Worm (Caenorhabditis elegans) whole organism, L1 larva: ENCODE results near the gene D2062.4.

Experiments
- C34B4.2 ChIP-seq: sonication (generic microtip); optimal IDR thresholded peaks from 2 replicates; lab custom pipeline; 2017; ENCODE audit warnings: mild to moderate bottlenecking, missing genetic modification characterization, missing compliant biosample characterization
- F16B12.6 ChIP-seq: fragments of 150-350 bp; optimal IDR thresholded peaks from 2 replicates; lab custom pipeline; 2014; ENCODE audit warnings: missing biosample characterization, missing genetic modification characterization
- aly-2 ChIP-seq: fragments of 150-350 bp; optimal IDR thresholded peaks from 2 replicates; lab custom pipeline; 2014; ENCODE audit warnings: missing biosample characterization, missing genetic modification characterization
- ama-1 ChIP-seq: fragments of 150-350 bp; optimal IDR thresholded peaks from 2 replicates; lab custom pipeline; 2014
- blmp-1 ChIP-seq: fragments of 150-350 bp; optimal IDR thresholded peaks from 2 replicates; lab custom pipeline; 2014; ENCODE audit warnings: missing biosample characterization, missing genetic modification characterization
- ceh-63 ChIP-seq: fragments of 200-800 bp; sonication (Bioruptor generic); optimal IDR thresholded peaks from 2 replicates; lab custom pipeline; 2018; ENCODE audit warnings: mild to moderate bottlenecking, missing genetic modification characterization, missing compliant biosample characterization
- ceh-8 ChIP-seq: fragments of 200-800 bp; sonication (Bioruptor generic); optimal IDR thresholded peaks from 2 replicates; lab custom pipeline; 2018; ENCODE audit warnings: mild to moderate bottlenecking, missing genetic modification characterization, moderate library complexity, missing compliant biosample characterization
- ceh-88 ChIP-seq: fragments of 200-800 bp; sonication (Bioruptor generic); IDR thresholded peaks from 2 replicates; pipeline ENCODE4 v1.3.6; 2022; ENCODE audit warnings: missing genetic modification characterization, missing compliant biosample characterization
- dsc-1 ChIP-seq: sonication (generic microtip); optimal IDR thresholded peaks from 2 replicates; lab custom pipeline; 2016; ENCODE audit warnings: mild to moderate bottlenecking, missing genetic modification characterization, missing compliant biosample characterization
- efl-1 ChIP-seq, 4 experiments: fragments of 150-350 bp; optimal IDR thresholded peaks in 3 of 4; peaks in 1 of 4; 1 replicate in 1 of 4; 2 replicates in 3 of 4; lab custom pipeline; 2014; ENCODE audit warnings: missing biosample characterization in 2 of 4, missing genetic modification characterization in 2 of 4, missing genetic modification reagents in 2 of 4
- egl-13 ChIP-seq: sonication (generic microtip); optimal IDR thresholded peaks from 2 replicates; lab custom pipeline; 2016; ENCODE audit warnings: missing genotype, missing genetic modification reagents, missing genetic modification characterization, missing compliant biosample characterization
- egl-27 ChIP-seq, 2 experiments: fragments of 150-350 bp in 1 of 2; sonication (generic microtip); optimal IDR thresholded peaks; 3 replicates each; lab custom pipeline; 2017 to 2018; ENCODE audit warnings: missing biosample characterization in 2 of 2, missing genetic modification characterization in 2 of 2, missing genetic modification reagents in 2 of 2
- elt-3 ChIP-seq, 6 experiments: fragments of 150-350 bp in 1 of 6; sonication (generic microtip); optimal IDR thresholded peaks; 2 replicates each; lab custom pipeline; 2017 to 2018; ENCODE audit warnings: missing biosample characterization in 6 of 6, missing genetic modification characterization in 6 of 6, inconsistent platforms in 1 of 6
- ets-5 ChIP-seq: fragments of 200-800 bp; sonication (Bioruptor generic); IDR thresholded peaks from 2 replicates; pipeline ENCODE4 v1.3.6; 2022; ENCODE audit warnings: missing genetic modification characterization, missing compliant biosample characterization
- fkh-10 ChIP-seq: sonication (generic microtip); optimal IDR thresholded peaks from 2 replicates; lab custom pipeline; 2017; ENCODE audit warnings: missing biosample characterization, missing genetic modification reagents, missing genetic modification characterization
- fkh-8 ChIP-seq: sonication (generic microtip); optimal IDR thresholded peaks from 2 replicates; lab custom pipeline; 2016; ENCODE audit warnings: mild to moderate bottlenecking, missing genetic modification characterization, missing compliant biosample characterization
- grh-1 ChIP-seq: fragments of 200-800 bp; sonication (Bioruptor generic); IDR thresholded peaks from 2 replicates; pipeline ENCODE4 v1.3.6; 2022; ENCODE audit warnings: missing genetic modification reagents, missing genetic modification characterization, missing compliant biosample characterization
- isw-1 ChIP-seq: fragments of 200-800 bp; sonication (Bioruptor generic); IDR thresholded peaks from 2 replicates; pipeline ENCODE4 v1.3.6; 2022; ENCODE audit warnings: missing genetic modification characterization, missing compliant biosample characterization
- lin-14 ChIP-seq: fragments of 200-800 bp; sonication (Bioruptor generic); optimal IDR thresholded peaks from 2 replicates; lab custom pipeline; 2018; ENCODE audit warnings: mild to moderate bottlenecking, missing genetic modification characterization, moderate library complexity, missing compliant biosample characterization
- lin-15B ChIP-seq: fragments of 150-350 bp; sonication (generic microtip); optimal IDR thresholded peaks from 3 replicates; lab custom pipeline; 2014; ENCODE audit warnings: missing biosample characterization, missing genetic modification characterization
- lin-35 ChIP-seq, 2 experiments: fragments of 150-350 bp; optimal IDR thresholded peaks; 2 replicates each; lab custom pipeline; 2014; ENCODE audit warnings: missing biosample characterization in 2 of 2, missing genetic modification characterization in 2 of 2, missing genetic modification reagents in 2 of 2
- lin-39 ChIP-seq: fragments of 150-350 bp; optimal IDR thresholded peaks from 2 replicates; lab custom pipeline; 2014; ENCODE audit warnings: missing biosample characterization, missing genetic modification reagents, missing genetic modification characterization
- mab-9 ChIP-seq: fragments of 200-800 bp; sonication (Bioruptor generic); IDR thresholded peaks from 2 replicates; pipeline ENCODE4 v1.3.6; 2022; ENCODE audit warnings: missing genetic modification reagents, missing genetic modification characterization, missing compliant biosample characterization
- nhr-11 ChIP-seq: fragments of 150-350 bp; optimal IDR thresholded peaks from 2 replicates; lab custom pipeline; 2014; ENCODE audit warnings: missing biosample characterization, missing genetic modification characterization
- nhr-20 ChIP-seq: sonication (generic microtip); optimal IDR thresholded peaks from 2 replicates; lab custom pipeline; 2016; ENCODE audit warnings: mild to moderate bottlenecking, missing genetic modification characterization, missing compliant biosample characterization
- nhr-71 ChIP-seq: sonication (generic microtip); optimal IDR thresholded peaks from 2 replicates; lab custom pipeline; 2016; ENCODE audit warnings: mild to moderate bottlenecking, missing genetic modification characterization, moderate library complexity, missing compliant biosample characterization
- nhr-77 ChIP-seq: fragments of 150-350 bp; optimal IDR thresholded peaks from 2 replicates; lab custom pipeline; 2014; ENCODE audit warnings: missing biosample characterization, missing genetic modification characterization
- nhr-85 ChIP-seq: sonication (generic microtip); peaks from one replicate; lab custom pipeline; 2016; ENCODE audit warnings: missing genetic modification characterization, inconsistent platforms, missing compliant biosample characterization
- nhr-90 ChIP-seq: sonication (generic microtip); optimal IDR thresholded peaks from 2 replicates; lab custom pipeline; 2016; ENCODE audit warnings: mild to moderate bottlenecking, missing genetic modification characterization, missing compliant biosample characterization; ENCODE audit not compliant: poor library complexity
- pax-3 ChIP-seq: fragments of 200-800 bp; sonication (Bioruptor generic); optimal IDR thresholded peaks from 2 replicates; lab custom pipeline; 2018; ENCODE audit warnings: mild to moderate bottlenecking, missing genetic modification characterization, moderate library complexity, missing compliant biosample characterization
- pqm-1 ChIP-seq: sonication (generic microtip); optimal IDR thresholded peaks from 3 replicates; lab custom pipeline; 2017; ENCODE audit warnings: missing biosample characterization, missing genetic modification characterization
- rnt-1 ChIP-seq: sonication (generic microtip); optimal IDR thresholded peaks from 2 replicates; lab custom pipeline; 2016; ENCODE audit warnings: mild to moderate bottlenecking, missing genetic modification characterization, moderate library complexity, missing compliant biosample characterization
- skn-1 ChIP-seq: fragments of 150-350 bp; optimal IDR thresholded peaks from 2 replicates; lab custom pipeline; 2014; ENCODE audit warnings: missing biosample characterization, missing genetic modification characterization
- snu-23 ChIP-seq: sonication (generic microtip); optimal IDR thresholded peaks from 2 replicates; lab custom pipeline; 2016; ENCODE audit warnings: missing genetic modification characterization, missing compliant biosample characterization
- sptf-1 ChIP-seq: fragments of 150-350 bp; optimal IDR thresholded peaks from 2 replicates; lab custom pipeline; 2014; ENCODE audit warnings: missing biosample characterization, missing genetic modification characterization
- swsn-7 ChIP-seq: sonication (generic microtip); optimal IDR thresholded peaks from 2 replicates; lab custom pipeline; 2016; ENCODE audit warnings: missing genetic modification characterization, missing compliant biosample characterization
- tbx-2 ChIP-seq: sonication (generic microtip); optimal IDR thresholded peaks from 2 replicates; lab custom pipeline; 2016; ENCODE audit warnings: missing genetic modification characterization, missing compliant biosample characterization
- unc-130 ChIP-seq: fragments of 150-350 bp; optimal IDR thresholded peaks from 2 replicates; lab custom pipeline; 2017; ENCODE audit warnings: missing biosample characterization, missing genetic modification characterization, inconsistent platforms
- unc-30 ChIP-seq: sonication (generic microtip); optimal IDR thresholded peaks from 2 replicates; lab custom pipeline; 2017; ENCODE audit warnings: missing biosample characterization, missing genetic modification characterization
- unc-62 ChIP-seq: fragments of 150-350 bp; optimal IDR thresholded peaks from 2 replicates; lab custom pipeline; 2014; ENCODE audit warnings: missing biosample characterization, missing genetic modification reagents, missing genetic modification characterization
- vab-15 ChIP-seq: sonication (generic microtip); optimal IDR thresholded peaks from 2 replicates; lab custom pipeline; 2017; ENCODE audit warnings: missing genotype, mild to moderate bottlenecking, missing genetic modification characterization, missing compliant biosample characterization
- xbp-1 ChIP-seq: sonication (generic microtip); optimal IDR thresholded peaks from 2 replicates; lab custom pipeline; 2016; ENCODE audit warnings: missing genetic modification characterization, missing compliant biosample characterization
- zag-1 ChIP-seq: fragments of 150-350 bp; optimal IDR thresholded peaks from 2 replicates; lab custom pipeline; 2014; ENCODE audit warnings: missing biosample characterization, missing genetic modification characterization

D2062.4 gene

DNA sequence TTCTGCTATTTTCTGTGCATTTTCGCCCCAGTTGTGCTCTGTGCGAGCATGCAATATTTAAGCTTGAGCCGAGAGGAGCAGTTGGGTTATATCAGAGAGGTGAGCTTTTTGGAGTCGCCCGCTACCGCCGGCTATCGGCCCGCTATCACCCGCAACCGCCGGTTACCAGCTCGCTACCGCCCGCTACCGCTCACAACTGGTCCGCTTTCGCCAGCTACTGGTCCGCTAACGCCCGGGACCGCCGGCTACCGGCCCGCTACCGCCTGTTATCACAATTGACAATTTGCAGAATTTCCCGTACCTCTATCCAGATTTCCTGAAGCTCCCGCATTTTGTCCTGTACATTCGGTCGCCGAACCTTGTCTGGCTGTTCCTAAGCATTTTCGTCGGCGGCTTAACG is 5.2 kb downstream of the D2062.4 start:
- no peak for TF ChIP-seq fkh-10 (GFP tag; lab: Kevin White, UChicago)
- TF ChIP-seq ets-5 (GFP tag; lab: Robert Waterston, UW), result no peak
- no peak for TF ChIP-seq vab-15 (tag; lab: Kevin White, UChicago)
- TF ChIP-seq nhr-90 (tag; lab: Kevin White, UChicago), result no peak
- TF ChIP-seq mab-9 (GFP tag; lab: Robert Waterston, UW), result no peak
- no peak for TF ChIP-seq skn-1 (tag; lab: Kevin White, UChicago)
- no peak for TF ChIP-seq rnt-1 (tag; lab: Kevin White, UChicago)
- no peak for TF ChIP-seq blmp-1 (tag; lab: Kevin White, UChicago)
- no peak for TF ChIP-seq isw-1
- TF ChIP-seq lin-39, result no peak
- TF ChIP-seq nhr-77, result no peak
- TF ChIP-seq pax-3 (tag; lab: Kevin White, UChicago), result no peak
- TF ChIP-seq snu-23 (GFP tag; lab: Kevin White, UChicago), result no peak
- TF ChIP-seq ama-1 (lab: Kevin White, UChicago), result no peak
- TF ChIP-seq elt-3 (tag; optimal IDR thresholded peaks at IDR 0.05; lab: Kevin White, UChicago), result no peak
- no peak for TF ChIP-seq dsc-1 (tag; lab: Kevin White, UChicago)
- no peak for TF ChIP-seq C34B4.2 (tag; lab: Kevin White, UChicago)
- no peak for TF ChIP-seq unc-130 (tag; lab: Kevin White, UChicago)

- TF ChIP-seq lin-39 (no peak), egl-13 (tag; lab: Kevin White, UChicago) (no peak), egl-27 (tag; optimal IDR thresholded peaks at IDR 0.05; lab: Kevin White, UChicago) (no peak), lin-15B (no peak), sptf-1 (tag; lab: Kevin White, UChicago) (no peak), pax-3 (tag; lab: Kevin White, UChicago) (no peak), nhr-85 (tag; lab: Kevin White, UChicago) (no peak), lin-35 (GFP tag; optimal IDR thresholded peaks at IDR 0.05; lab: Kevin White, UChicago) (no peak), mab-9 (GFP tag; lab: Robert Waterston, UW) (no peak), fkh-8 (tag; lab: Kevin White, UChicago) (no peak), dsc-1 (tag; lab: Kevin White, UChicago) (no peak), nhr-20 (no peak), ceh-88 (GFP tag; lab: Robert Waterston, UW) (no peak), C34B4.2 (tag; lab: Kevin White, UChicago) (no peak)
- TF ChIP-seq, all 84 proteins: peak for 0
These were observed 6.1 kb downstream of the D2062.4 start, which contains the start of gene sri-37 for ce11 chrII:2629270-2629669. sri-37 (plus strand) TSS chrII:2629570.

- no peak for TF ChIP-seq unc-62 (GFP tag; lab: Kevin White, UChicago)
- no peak for TF ChIP-seq F16B12.6
- TF ChIP-seq pqm-1, result no peak
These were observed 8.0 kb downstream of the D2062.4 start, which contains the start of gene D2062.1 for ce11 chrII:2631169-2631568. D2062.1 (plus strand) TSS chrII:2631469.

- no peak for TF ChIP-seq sptf-1 (tag; lab: Kevin White, UChicago)
- TF ChIP-seq ceh-8 (GFP tag; lab: Kevin White, UChicago), result no peak
- TF ChIP-seq nhr-11 (tag; lab: Kevin White, UChicago), result no peak
- no peak for TF ChIP-seq lin-14 (GFP tag; lab: Kevin White, UChicago)
- TF ChIP-seq xbp-1 (tag; lab: Kevin White, UChicago), result no peak
- no peak for TF ChIP-seq grh-1
- no peak for TF ChIP-seq elt-3 (tag; optimal IDR thresholded peaks at IDR 0.05; lab: Kevin White, UChicago)
- TF ChIP-seq fkh-10 (GFP tag; lab: Kevin White, UChicago), result no peak
- no peak for TF ChIP-seq nhr-77
- TF ChIP-seq tbx-2 (tag; lab: Kevin White, UChicago), result no peak
- TF ChIP-seq unc-30, result no peak
- no peak for TF ChIP-seq dsc-1 (tag; lab: Kevin White, UChicago)
- TF ChIP-seq aly-2 (tag; lab: Kevin White, UChicago), result no peak
- TF ChIP-seq nhr-71 (tag; lab: Kevin White, UChicago), result no peak
- no peak for TF ChIP-seq swsn-7 (tag; lab: Kevin White, UChicago)
- no peak for TF ChIP-seq efl-1 (optimal IDR thresholded peaks at IDR 0.05; lab: Kevin White, UChicago)
- TF ChIP-seq efl-1 (GFP tag; optimal IDR thresholded peaks at IDR 0.05 in 1 of 2; lab: Kevin White, UChicago), result no peak
- no peak for TF ChIP-seq zag-1
- TF ChIP-seq ceh-63, result no peak
- TF ChIP-seq rnt-1 (tag; lab: Kevin White, UChicago), result no peak
These were observed 14.2 kb downstream of the D2062.4 start, which contains the start of gene F22E5.21 for ce11 chrII:2637359-2637758. F22E5.21 (minus strand) TSS chrII:2637459.
